Fruit fly (Drosophila melanogaster) whole organism: ENCODE data around the gene cue.

Experiments
- CG8478 ChIP-seq: fragments of >200 bp; optimal IDR thresholded peaks from 2 replicates; lab custom pipeline; 2018; ENCODE audit warnings: inconsistent platforms
- Dll ChIP-seq: fragments of >200 bp; optimal IDR thresholded peaks from 2 replicates; lab custom pipeline; 2017
- EcR ChIP-seq, 2 experiments: fragments of >200 bp; optimal IDR thresholded peaks; 2 replicates each; lab custom pipeline; 2017; ENCODE audit warnings: missing biosample characterization in 2 of 2, missing genetic modification characterization in 2 of 2, missing genetic modification reagents in 2 of 2
- pan ChIP-seq: fragments of >200 bp; optimal IDR thresholded peaks from 2 replicates; lab custom pipeline; 2017
- psq ChIP-seq: fragments of >200 bp; optimal IDR thresholded peaks from 2 replicates; lab custom pipeline; 2017
- usp ChIP-seq: fragments of >200 bp; optimal IDR thresholded peaks from 2 replicates; lab custom pipeline; 2017; ENCODE audit warnings: missing biosample characterization, missing genetic modification characterization, mixed read lengths

Gene cue

dm6 chr3L:1461831-1462230 lies 55.2 kb downstream of the cue start:
- TF ChIP-seq CG8478 (lab: Kevin White, UChicago) (no peak), EcR (GFP tag; optimal IDR thresholded peaks at IDR 0.05; lab: Kevin White, UChicago) (no peak), usp (GFP tag; lab: Kevin White, UChicago) (no peak), psq (no peak), Dll (lab: Kevin White, UChicago) (no peak), pan (lab: Kevin White, UChicago) (no peak)

dm6 chr3L:1457998-1458728 lies 58.9 kb downstream of the cue start:
- TF ChIP-seq usp (GFP tag; lab: Kevin White, UChicago), result no peak
- TF ChIP-seq EcR (GFP tag; optimal IDR thresholded peaks at IDR 0.05; lab: Kevin White, UChicago), result peak in 1 of 2 experiments; percentile 48
- no peak for TF ChIP-seq CG8478 (lab: Kevin White, UChicago)
- no peak for TF ChIP-seq psq
- peak; percentile 59 for TF ChIP-seq Dll (lab: Kevin White, UChicago)
- TF ChIP-seq pan (lab: Kevin White, UChicago), result no peak

- TF ChIP-seq pan (lab: Kevin White, UChicago) (no peak), CG8478 (lab: Kevin White, UChicago) (no peak), psq (no peak), usp (GFP tag; lab: Kevin White, UChicago) (no peak), EcR (GFP tag; optimal IDR thresholded peaks at IDR 0.05; lab: Kevin White, UChicago) (no peak), Dll (lab: Kevin White, UChicago) (no peak)
Measured at dm6 chr3L:1457281-1457680, 59.8 kb downstream of the cue start.
